Worm (Caenorhabditis elegans): ENCODE data around the gene htz-1.

The htz-1 gene

DNA sequence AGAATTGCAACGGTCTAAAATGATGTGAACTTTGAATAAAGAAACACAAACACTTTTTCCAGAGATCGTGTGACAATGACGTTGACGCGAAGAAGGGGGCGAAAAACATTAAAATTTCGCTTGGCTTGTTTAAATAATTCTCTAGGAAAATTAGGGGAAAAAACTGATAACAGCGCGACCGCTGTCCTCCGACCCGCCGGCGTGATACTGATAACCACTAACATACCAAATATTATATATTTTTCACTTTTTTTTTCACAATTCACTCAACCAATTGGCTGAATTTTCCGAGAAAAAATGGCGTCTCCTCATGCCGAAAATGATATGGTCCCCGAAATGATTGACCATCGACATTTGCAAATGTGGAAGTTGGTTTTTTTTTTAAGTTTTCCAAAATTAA lies 3.8 kb downstream of the htz-1 start (continued):
- TF ChIP-seq nhr-42 (GFP tag; IDR thresholded peaks at IDR 0.05), result no peak
- TF ChIP-seq dmd-6 (GFP tag; IDR thresholded peaks at IDR 0.05), result peak; percentile 56; the same call in 1 of the 2 replicates
- TF ChIP-seq lin-29 (GFP tag; IDR thresholded peaks at IDR 0.05), result no peak
- no peak for TF ChIP-seq ztf-11 (tag; optimal IDR thresholded peaks at IDR 0.05)
- no peak for TF ChIP-seq spr-3 (GFP tag; optimal IDR thresholded peaks at IDR 0.05)
- TF ChIP-seq mdl-1 (tag; optimal IDR thresholded peaks at IDR 0.05), result no peak
- TF ChIP-seq lin-15B (tag; optimal IDR thresholded peaks at IDR 0.05), result no peak
- TF ChIP-seq unc-39 (tag; optimal IDR thresholded peaks at IDR 0.05), result no peak
- peak; percentile 68 for TF ChIP-seq hlh-11 (tag; optimal IDR thresholded peaks at IDR 0.05)
- TF ChIP-seq tag-97 (GFP tag; IDR thresholded peaks at IDR 0.05), result no peak
- TF ChIP-seq skn-1 (tag; optimal IDR thresholded peaks at IDR 0.05), result no peak
- no peak for TF ChIP-seq fos-1 (tag; optimal IDR thresholded peaks at IDR 0.05)
- no peak for TF ChIP-seq F26F4.8 (GFP tag; conservative IDR thresholded peaks at IDR 0.05)
- TF ChIP-seq unc-62 (GFP tag; optimal IDR thresholded peaks at IDR 0.05 in 1 of 2), result no peak
- no peak for TF ChIP-seq unc-62 (tag; optimal IDR thresholded peaks at IDR 0.05)
- TF ChIP-seq dpl-1 (GFP tag; optimal IDR thresholded peaks at IDR 0.05), result no peak
- no peak for TF ChIP-seq nhr-10 (tag; optimal IDR thresholded peaks at IDR 0.05)
- TF ChIP-seq unc-130 (GFP tag; optimal IDR thresholded peaks at IDR 0.05), result peak; percentile 23
- no peak for TF ChIP-seq ceh-44 (GFP tag; IDR thresholded peaks at IDR 0.05)
- TF ChIP-seq Y5F2A.4 (GFP tag; optimal IDR thresholded peaks at IDR 0.05), result no peak
- TF ChIP-seq ceh-82 (tag; optimal IDR thresholded peaks at IDR 0.05), result no peak
- no peak for TF ChIP-seq dmd-8 (GFP tag; IDR thresholded peaks at IDR 0.05)
- no peak for TF ChIP-seq nhr-11 (tag; optimal IDR thresholded peaks at IDR 0.05)
- TF ChIP-seq fkh-10 (GFP tag; optimal IDR thresholded peaks at IDR 0.05), result no peak
- TF ChIP-seq lin-1 (GFP tag; IDR thresholded peaks at IDR 0.05), result no peak; the same call in 1 of the 2 replicates
- no peak for TF ChIP-seq F37D6.2 (tag; optimal IDR thresholded peaks at IDR 0.05)
- no peak for TF ChIP-seq aly-2 (tag; optimal IDR thresholded peaks at IDR 0.05)
- TF ChIP-seq set-16 (GFP tag; IDR thresholded peaks at IDR 0.05), result no peak
- no peak for TF ChIP-seq madf-9 (GFP tag; conservative IDR thresholded peaks at IDR 0.05)
- TF ChIP-seq sdz-12 (GFP tag; optimal IDR thresholded peaks at IDR 0.05), result no peak
- peak; percentile 3 for TF ChIP-seq nhr-48 (tag; optimal IDR thresholded peaks at IDR 0.05)
- TF ChIP-seq nhr-25 (tag; optimal IDR thresholded peaks at IDR 0.05; ENCODE audit: borderline replicate concordance, insufficient read depth), result no peak
- no peak for TF ChIP-seq lir-3 (tag; optimal IDR thresholded peaks at IDR 0.05)
- no peak for TF ChIP-seq rbr-2 (tag; optimal IDR thresholded peaks at IDR 0.05)
- peak; percentile 30 for TF ChIP-seq mep-1 (tag; optimal IDR thresholded peaks at IDR 0.05)
- TF ChIP-seq php-3 (GFP tag; IDR thresholded peaks at IDR 0.05), result 0 out of 2 replicates have a peak, but pooled peaks have one; percentile 20
- peak; percentile 75 for TF ChIP-seq nhr-41 (GFP tag; IDR thresholded peaks at IDR 0.05)
- no peak for TF ChIP-seq nhr-237 (tag; optimal IDR thresholded peaks at IDR 0.05)
- no peak for TF ChIP-seq madf-5 (GFP tag; IDR thresholded peaks at IDR 0.05)
- TF ChIP-seq aha-1 (tag), result peak; percentile 25

DNA sequence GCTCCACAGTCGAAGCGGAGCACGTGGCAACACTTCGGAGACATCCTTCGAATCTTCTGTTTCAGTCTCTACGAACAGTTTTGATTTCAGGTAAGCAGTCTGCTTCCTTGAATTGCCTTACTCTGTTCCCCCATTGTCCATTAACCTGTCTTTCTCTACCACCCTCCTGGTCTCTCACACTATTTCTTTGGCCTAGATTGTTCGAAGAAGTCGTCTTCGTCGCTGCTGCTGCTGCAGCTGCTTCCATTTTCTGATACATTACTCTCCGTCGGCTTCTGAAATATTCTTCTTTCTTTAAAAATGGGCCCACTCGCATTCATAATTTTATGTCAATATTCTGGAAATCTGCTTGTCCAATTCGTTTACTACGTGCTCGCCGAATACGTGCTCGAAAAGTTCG lies 5.6 kb downstream of the htz-1 start, which contains the start of gene R08C7.1:
R08C7.1 (plus strand) TSS at position 301 of the 400 bp plus-strand sequence.
- no peak for TF ChIP-seq nhr-10 (tag; optimal IDR thresholded peaks at IDR 0.05)
- TF ChIP-seq unc-62 (GFP tag; optimal IDR thresholded peaks at IDR 0.05 in 1 of 2), result no peak
- TF ChIP-seq unc-62 (tag; optimal IDR thresholded peaks at IDR 0.05), result no peak
- TF ChIP-seq nhr-25 (tag; optimal IDR thresholded peaks at IDR 0.05; ENCODE audit: borderline replicate concordance, insufficient read depth), result no peak
- no peak for TF ChIP-seq mdl-1 (tag; optimal IDR thresholded peaks at IDR 0.05)
- no peak for TF ChIP-seq Y105C5A.15 (GFP tag; IDR thresholded peaks at IDR 0.05)
- no peak for TF ChIP-seq unc-39 (tag; optimal IDR thresholded peaks at IDR 0.05)
- no peak for TF ChIP-seq jun-1 (tag; optimal IDR thresholded peaks at IDR 0.05)
- no peak for TF ChIP-seq nhr-28 (tag; optimal IDR thresholded peaks at IDR 0.05)
- TF ChIP-seq hlh-11 (tag; optimal IDR thresholded peaks at IDR 0.05), result no peak
- no peak for TF ChIP-seq gei-8 (GFP tag; optimal IDR thresholded peaks at IDR 0.05)
- no peak for TF ChIP-seq nhr-76 (tag; optimal IDR thresholded peaks at IDR 0.05)

Measured in whole organism, L4 larva.